Fruit fly (Drosophila melanogaster) whole organism, embryonic: ENCODE measurements around the gene RabX6.
A peak's percentile ranks its signal among the peaks of the same experiment; 100 is the strongest.

Experiments
- Atf3 ChIP-seq: fragments of 200-800 bp; sonication (Bioruptor generic); optimal IDR thresholded peaks from 3 replicates; lab custom pipeline; 2016; ENCODE audit warnings: missing biosample characterization, missing genetic modification characterization
- B-H2 ChIP-seq: fragments of 200-800 bp; sonication (Bioruptor generic); optimal IDR thresholded peaks from 2 replicates; lab custom pipeline; 2018; ENCODE audit warnings: missing biosample characterization, mild to moderate bottlenecking, missing genetic modification characterization
- CG10654 ChIP-seq: fragments of 200-800 bp; sonication (Bioruptor generic); optimal IDR thresholded peaks from 2 replicates; lab custom pipeline; 2016; ENCODE audit warnings: missing biosample characterization, missing genetic modification characterization
- CG12155 ChIP-seq: fragments of 200-800 bp; sonication (Bioruptor generic); optimal IDR thresholded peaks from 3 replicates; lab custom pipeline; 2016; ENCODE audit warnings: missing biosample characterization, missing genetic modification characterization
- CG12391 ChIP-seq: fragments of 200-800 bp; sonication (Bioruptor generic); optimal IDR thresholded peaks from 3 replicates; lab custom pipeline; 2018; ENCODE audit warnings: missing biosample characterization, mild to moderate bottlenecking, missing genetic modification characterization, moderate library complexity
- CG13424 ChIP-seq: fragments of 200-800 bp; sonication (Bioruptor generic); optimal IDR thresholded peaks from 2 replicates; lab custom pipeline; 2019; ENCODE audit warnings: missing biosample characterization, mild to moderate bottlenecking, missing genetic modification characterization, moderate library complexity
- CG14050 ChIP-seq: fragments of 200-800 bp; sonication (Bioruptor generic); IDR thresholded peaks from 3 replicates; pipeline ENCODE4 v1.3.6; 2022; ENCODE audit warnings: missing biosample characterization, missing genetic modification characterization
- CG14710 ChIP-seq: fragments of 200-800 bp; sonication (Bioruptor generic); optimal IDR thresholded peaks from 3 replicates; lab custom pipeline; 2019; ENCODE audit warnings: missing biosample characterization, mild to moderate bottlenecking, missing genetic modification characterization, moderate library complexity
- CG15269 ChIP-seq: fragments of 200-800 bp; sonication (Bioruptor generic); optimal IDR thresholded peaks from 2 replicates; lab custom pipeline; 2018; ENCODE audit warnings: missing biosample characterization, mild to moderate bottlenecking, missing genetic modification characterization, moderate library complexity
- CG15601 ChIP-seq: fragments of 200-800 bp; sonication (Bioruptor generic); optimal IDR thresholded peaks from 3 replicates; lab custom pipeline; 2019; ENCODE audit warnings: missing biosample characterization, mild to moderate bottlenecking, missing genetic modification characterization, moderate library complexity
- CG1603 ChIP-seq: fragments of 200-800 bp; sonication (Bioruptor generic); optimal IDR thresholded peaks from 2 replicates; lab custom pipeline; 2019; ENCODE audit warnings: missing biosample characterization, mild to moderate bottlenecking, missing genetic modification characterization, moderate library complexity
- CG17829 ChIP-seq: fragments of 200-800 bp; optimal IDR thresholded peaks from 2 replicates; lab custom pipeline; 2019; ENCODE audit warnings: missing biosample characterization, mild to moderate bottlenecking, missing genetic modification characterization, moderate library complexity
- CG33557 ChIP-seq: fragments of 200-800 bp; sonication (Bioruptor generic); optimal IDR thresholded peaks from 2 replicates; lab custom pipeline; 2019; ENCODE audit warnings: missing biosample characterization, mild to moderate bottlenecking, missing genetic modification characterization, moderate library complexity
- CG34422 ChIP-seq: fragments of 200-800 bp; sonication (Bioruptor generic); IDR thresholded peaks from 3 replicates; pipeline ENCODE4 v1.3.6; 2022; ENCODE audit warnings: missing biosample characterization, missing genetic modification characterization
- CG43689 ChIP-seq: fragments of 200-800 bp; sonication (Bioruptor generic); IDR thresholded peaks from 2 replicates; pipeline ENCODE4 v1.3.6; 2022; ENCODE audit warnings: missing biosample characterization, missing genetic modification characterization
- CG4820 ChIP-seq: fragments of 200-800 bp; sonication (Bioruptor generic); optimal IDR thresholded peaks from 3 replicates; lab custom pipeline; 2016; ENCODE audit warnings: missing biosample characterization, missing genetic modification characterization
- CG6272 ChIP-seq: fragments of 200-800 bp; sonication (Bioruptor generic); IDR thresholded peaks from 2 replicates; pipeline ENCODE4 v1.3.6; 2022; ENCODE audit warnings: missing biosample characterization, missing genetic modification characterization
- CG8089 ChIP-seq: fragments of 200-800 bp; sonication (Bioruptor generic); optimal IDR thresholded peaks from 3 replicates; lab custom pipeline; 2016; ENCODE audit warnings: missing biosample characterization, missing genetic modification characterization
- CG8359 ChIP-seq: fragments of 200-800 bp; sonication (Bioruptor generic); optimal IDR thresholded peaks from 2 replicates; lab custom pipeline; 2017; ENCODE audit warnings: missing biosample characterization, mild to moderate bottlenecking, missing genetic modification characterization, borderline replicate concordance
- Dek ChIP-seq: fragments of 200-800 bp; sonication (Bioruptor generic); optimal IDR thresholded peaks from 3 replicates; lab custom pipeline; 2019; ENCODE audit warnings: missing biosample characterization, mild to moderate bottlenecking, missing genetic modification characterization, moderate library complexity
- Dref ChIP-seq: fragments of 200-800 bp; sonication (Bioruptor generic); IDR thresholded peaks from 2 replicates; pipeline ENCODE4 v1.3.6; 2022; ENCODE audit warnings: missing biosample characterization, missing genetic modification characterization
- H2.0 ChIP-seq: fragments of 200-800 bp; sonication (Bioruptor generic); IDR thresholded peaks from 2 replicates; pipeline ENCODE4 v1.3.6; 2022; ENCODE audit warnings: missing biosample characterization, missing genetic modification characterization
- Hand ChIP-seq: fragments of 200-800 bp; sonication (Bioruptor generic); optimal IDR thresholded peaks from 2 replicates; lab custom pipeline; 2017; ENCODE audit warnings: mild to moderate bottlenecking, missing biosample characterization, missing genetic modification reagents, missing genetic modification characterization
- Hmr ChIP-seq: fragments of 200-800 bp; sonication (Bioruptor generic); optimal IDR thresholded peaks from 3 replicates; lab custom pipeline; 2017; ENCODE audit warnings: mild to moderate bottlenecking, missing biosample characterization, missing genetic modification reagents, missing genetic modification characterization
- Hr51 ChIP-seq, 2 experiments: fragments of 200-800 bp; sonication (Bioruptor generic); optimal IDR thresholded peaks; 2 replicates in 1 of 2; 3 replicates in 1 of 2; lab custom pipeline; 2016 to 2018; ENCODE audit warnings: missing biosample characterization in 2 of 2, missing genetic modification characterization in 2 of 2, mild to moderate bottlenecking in 1 of 2, moderate library complexity in 1 of 2
- Hsf ChIP-seq: fragments of 200-800 bp; sonication (Bioruptor generic); optimal IDR thresholded peaks from 3 replicates; lab custom pipeline; 2016; ENCODE audit warnings: missing biosample characterization, missing genetic modification characterization
- Meics ChIP-seq: fragments of 200-800 bp; sonication (Bioruptor generic); optimal IDR thresholded peaks from 2 replicates; lab custom pipeline; 2017; ENCODE audit warnings: missing biosample characterization, mild to moderate bottlenecking, missing genetic modification characterization
- NFAT ChIP-seq: fragments of 200-800 bp; sonication (Bioruptor generic); IDR thresholded peaks from 2 replicates; pipeline ENCODE4 v1.3.6; 2022; ENCODE audit warnings: missing biosample characterization, missing genetic modification characterization
- Neu2 ChIP-seq: fragments of 200-800 bp; sonication (Bioruptor generic); optimal IDR thresholded peaks from 3 replicates; lab custom pipeline; 2016; ENCODE audit warnings: missing biosample characterization, missing genetic modification characterization, borderline replicate concordance
- NfI ChIP-seq: fragments of 200-800 bp; sonication (Bioruptor generic); optimal IDR thresholded peaks from 3 replicates; lab custom pipeline; 2018; ENCODE audit warnings: missing biosample characterization, mild to moderate bottlenecking, missing genetic modification characterization, moderate library complexity
- Six4 ChIP-seq: fragments of 200-800 bp; sonication (Bioruptor generic); optimal IDR thresholded peaks from 2 replicates; lab custom pipeline; 2016; ENCODE audit warnings: missing biosample characterization, missing genetic modification characterization
- bab2 ChIP-seq: fragments of 200-800 bp; sonication (Bioruptor generic); optimal IDR thresholded peaks from 2 replicates; lab custom pipeline; 2016; ENCODE audit warnings: missing biosample characterization, missing genetic modification characterization
- bigmax ChIP-seq: fragments of 200-800 bp; sonication (Bioruptor generic); optimal IDR thresholded peaks from 2 replicates; lab custom pipeline; 2018; ENCODE audit warnings: missing biosample characterization, mild to moderate bottlenecking, missing genetic modification characterization
- chinmo ChIP-seq: fragments of 200-800 bp; sonication (Bioruptor generic); IDR thresholded peaks from 4 replicates; pipeline ENCODE4 v1.3.6; 2022; ENCODE audit warnings: missing biosample characterization, missing genetic modification characterization; ENCODE audit not compliant: partially characterized antibody
- cwo ChIP-seq: fragments of 200-800 bp; sonication (Bioruptor generic); optimal IDR thresholded peaks from 3 replicates; lab custom pipeline; 2017; ENCODE audit warnings: missing biosample characterization, missing genetic modification characterization, mild to moderate bottlenecking, moderate library complexity, missing genetic modification reagents
- dmrt99B ChIP-seq: fragments of 200-800 bp; sonication (Bioruptor generic); optimal IDR thresholded peaks from 2 replicates; lab custom pipeline; 2018; ENCODE audit warnings: missing biosample characterization, mild to moderate bottlenecking, missing genetic modification characterization, moderate library complexity
- emc ChIP-seq: fragments of 200-800 bp; sonication (Bioruptor generic); optimal IDR thresholded peaks from 2 replicates; lab custom pipeline; 2016; ENCODE audit warnings: missing biosample characterization, missing genetic modification characterization
- ftz-f1 ChIP-seq: fragments of 200-800 bp; sonication (Bioruptor generic); optimal IDR thresholded peaks from 2 replicates; lab custom pipeline; 2016; ENCODE audit warnings: missing biosample characterization, missing genetic modification characterization
- gfzf ChIP-seq: fragments of 200-800 bp; sonication (Bioruptor generic); optimal IDR thresholded peaks from 2 replicates; lab custom pipeline; 2016; ENCODE audit warnings: missing biosample characterization, mild to moderate bottlenecking, missing genetic modification characterization, moderate library complexity
- gt ChIP-seq: fragments of 200-800 bp; sonication (Bioruptor generic); IDR thresholded peaks from 2 replicates; pipeline ENCODE4 v1.3.6; 2022; ENCODE audit warnings: missing biosample characterization, missing genetic modification characterization
- klu ChIP-seq: fragments of 200-800 bp; sonication (Bioruptor generic); IDR thresholded peaks from 2 replicates; pipeline ENCODE4 v1.3.6; 2022; ENCODE audit warnings: missing biosample characterization, missing genetic modification characterization
- kni ChIP-seq: fragments of 200-800 bp; sonication (Bioruptor generic); optimal IDR thresholded peaks from 3 replicates; lab custom pipeline; 2017; ENCODE audit warnings: mild to moderate bottlenecking, missing biosample characterization, missing genetic modification reagents, missing genetic modification characterization
- nau ChIP-seq: fragments of 200-800 bp; sonication (Bioruptor generic); optimal IDR thresholded peaks from 3 replicates; lab custom pipeline; 2017; ENCODE audit warnings: missing biosample characterization, mild to moderate bottlenecking, missing genetic modification characterization, missing genetic modification reagents
- onecut ChIP-seq: fragments of 200-800 bp; sonication (Bioruptor generic); IDR thresholded peaks from 2 replicates; pipeline ENCODE4 v1.3.6; 2022; ENCODE audit warnings: missing biosample characterization, missing genetic modification characterization
- pita ChIP-seq: fragments of 200-800 bp; sonication (Bioruptor generic); optimal IDR thresholded peaks from 2 replicates; lab custom pipeline; 2017; ENCODE audit warnings: missing biosample characterization, mild to moderate bottlenecking, missing genetic modification characterization
- sc ChIP-seq, 3 experiments: fragments of >200 bp in 2 of 3; fragments of 200-800 bp in 1 of 3; sonication (Bioruptor generic) in 1 of 3; optimal IDR thresholded peaks; 2 replicates in 2 of 3; 3 replicates in 1 of 3; lab custom pipeline; 2017; ENCODE audit warnings: mild to moderate bottlenecking in 1 of 3, missing biosample characterization in 1 of 3, missing genetic modification characterization in 1 of 3, missing genetic modification reagents in 1 of 3
- unc-4 ChIP-seq: fragments of 200-800 bp; sonication (Bioruptor generic); IDR thresholded peaks from 2 replicates; pipeline ENCODE4 v1.3.6; 2022; ENCODE audit warnings: missing biosample characterization, missing genetic modification characterization; ENCODE audit not compliant: partially characterized antibody
- usp ChIP-seq: fragments of >200 bp; optimal IDR thresholded peaks from 2 replicates; lab custom pipeline; 2017; ENCODE audit warnings: missing biosample characterization, missing genetic modification characterization
- zen ChIP-seq: fragments of 200-800 bp; sonication (Bioruptor generic); optimal IDR thresholded peaks from 3 replicates; lab custom pipeline; 2018; ENCODE audit warnings: missing biosample characterization, mild to moderate bottlenecking, missing genetic modification characterization, moderate library complexity

Gene RabX6

dm6 chr3L:680258-680657 is 10.1 kb upstream of the RabX6 start, which contains the start of gene CG17129 (continued):
- TF ChIP-seq cwo (GFP tag; lab: Kevin White, UChicago) (peak; percentile 20), CG12391 (tag; lab: Kevin White, UChicago) (peak; percentile 84), NfI (GFP tag; lab: Kevin White, UChicago) (peak; percentile 63), pita (GFP tag; lab: Kevin White, UChicago) (no peak), dmrt99B (peak; percentile 63), unc-4 (GFP tag; lab: Robert Waterston, UW) (peak; percentile 95), bigmax (GFP tag; lab: Kevin White, UChicago) (no peak), CG10654 (GFP tag; lab: Kevin White, UChicago) (peak; percentile 66), CG1603 (tag; lab: Kevin White, UChicago) (peak; percentile 87), CG13424 (tag; lab: Kevin White, UChicago) (peak; percentile 78), Dref (GFP tag; lab: Robert Waterston, UW) (peak; percentile 48), CG14710 (tag; lab: Kevin White, UChicago) (peak; percentile 87), Meics (GFP tag; lab: Kevin White, UChicago) (peak; percentile 61), sc (optimal IDR thresholded peaks at IDR 0.05; lab: Kevin White, UChicago) (no peak), sc (GFP tag; optimal IDR thresholded peaks at IDR 0.05; lab: Kevin White, UChicago) (no peak), gt (no peak), emc (GFP tag; lab: Kevin White, UChicago) (peak; percentile 56), bab2 (GFP tag; lab: Kevin White, UChicago) (peak; percentile 86), Hand (GFP tag; lab: Kevin White, UChicago) (no peak), CG12155 (GFP tag; lab: Kevin White, UChicago) (peak; percentile 59), CG15601 (tag; lab: Kevin White, UChicago) (peak; percentile 82), ftz-f1 (GFP tag; lab: Kevin White, UChicago) (no peak), usp (GFP tag; lab: Kevin White, UChicago) (no peak), gfzf (peak; percentile 25), CG6272 (GFP tag; lab: Robert Waterston, UW) (peak; percentile 89), Hr51 (GFP tag; optimal IDR thresholded peaks at IDR 0.05; lab: Kevin White, UChicago) (peak; percentile 50 to 61), B-H2 (GFP tag; lab: Kevin White, UChicago) (peak; percentile 27), H2.0 (peak; percentile 41; the same call in 1 of the 2 replicates), chinmo (GFP tag; lab: Robert Waterston, UW) (0 out of 4 replicates have a peak, but pooled peaks have one; percentile 75), CG14050 (GFP tag; lab: Robert Waterston, UW) (0 out of 3 replicates have a peak, but pooled peaks have one; percentile 22), CG8359 (GFP tag; lab: Kevin White, UChicago) (no peak), CG17829 (tag; lab: Kevin White, UChicago) (peak; percentile 85), Dek (tag; lab: Kevin White, UChicago) (peak; percentile 60), Six4 (peak; percentile 51), klu (GFP tag; lab: Robert Waterston, UW) (peak; percentile 76; the same call in 1 of the 2 replicates), onecut (GFP tag; lab: Robert Waterston, UW) (peak; percentile 46), CG34422 (peak; percentile 69; the same call in 2 of the 3 replicates), Neu2 (GFP tag; lab: Kevin White, UChicago) (no peak), Atf3 (peak; percentile 66), CG4820 (peak; percentile 73), NFAT (peak; percentile 64), kni (GFP tag; lab: Kevin White, UChicago) (peak; percentile 62), Hsf (GFP tag; lab: Kevin White, UChicago) (peak; percentile 71), nau (GFP tag; lab: Kevin White, UChicago) (no peak), CG33557 (GFP tag; lab: Kevin White, UChicago) (peak; percentile 69), CG15269 (tag; lab: Kevin White, UChicago) (peak; percentile 62), CG43689 (GFP tag; lab: Robert Waterston, UW) (no peak), CG8089 (GFP tag; lab: Kevin White, UChicago) (peak; percentile 75), zen (tag; lab: Kevin White, UChicago) (peak; percentile 66), Hmr (GFP tag; lab: Kevin White, UChicago) (peak; percentile 65)
